Fruit fly (Drosophila melanogaster) whole organism, embryonic: Measurements from ENCODE around the gene CG31103.

Experiments
- B-H1 ChIP-seq: fragments of 200-800 bp; sonication (Bioruptor generic); IDR thresholded peaks from 3 replicates; pipeline ENCODE4 v1.3.6; 2022; ENCODE audit warnings: missing biosample characterization, missing genetic modification characterization
- Bdp1 ChIP-seq: fragments of 200-800 bp; sonication (Bioruptor generic); optimal IDR thresholded peaks from 3 replicates; lab custom pipeline; 2016; ENCODE audit warnings: missing biosample characterization, missing genetic modification characterization
- C15 ChIP-seq: fragments of 200-800 bp; sonication (Bioruptor generic); IDR thresholded peaks from 3 replicates; pipeline ENCODE4 v1.3.6; 2022; ENCODE audit warnings: missing biosample characterization, missing genetic modification characterization
- CG10431 ChIP-seq: fragments of 200-800 bp; sonication (Bioruptor generic); optimal IDR thresholded peaks from 3 replicates; lab custom pipeline; 2018; ENCODE audit warnings: missing biosample characterization, mild to moderate bottlenecking, missing genetic modification characterization
- CG11504 ChIP-seq: fragments of 200-800 bp; sonication (Bioruptor generic); optimal IDR thresholded peaks from 3 replicates; lab custom pipeline; 2019; ENCODE audit warnings: missing biosample characterization, mild to moderate bottlenecking, missing genetic modification characterization, moderate library complexity
- CG14710 ChIP-seq: fragments of 200-800 bp; sonication (Bioruptor generic); optimal IDR thresholded peaks from 3 replicates; lab custom pipeline; 2019; ENCODE audit warnings: missing biosample characterization, mild to moderate bottlenecking, missing genetic modification characterization, moderate library complexity
- CG17359 ChIP-seq: fragments of 200-800 bp; sonication (Bioruptor generic); optimal IDR thresholded peaks from 3 replicates; lab custom pipeline; 2018; ENCODE audit warnings: missing biosample characterization, mild to moderate bottlenecking, missing genetic modification characterization, moderate library complexity
- CG18011 ChIP-seq: fragments of 200-800 bp; sonication (Bioruptor generic); optimal IDR thresholded peaks from 2 replicates; lab custom pipeline; 2017; ENCODE audit warnings: missing biosample characterization, missing genetic modification characterization, mild to moderate bottlenecking, moderate library complexity, missing genotype
- CG2199 ChIP-seq: fragments of 200-800 bp; sonication (Bioruptor generic); IDR thresholded peaks from 3 replicates; pipeline ENCODE4 v1.3.6; 2022; ENCODE audit warnings: missing biosample characterization, missing genetic modification characterization
- CG3065 ChIP-seq: fragments of 200-800 bp; sonication (Bioruptor generic); optimal IDR thresholded peaks from 2 replicates; lab custom pipeline; 2016; ENCODE audit warnings: missing biosample characterization, missing genetic modification characterization
- CG31224 ChIP-seq: fragments of 200-800 bp; sonication (Bioruptor generic); IDR thresholded peaks from 2 replicates; pipeline ENCODE4 v1.3.6; 2022; ENCODE audit warnings: missing biosample characterization, missing genetic modification characterization
- CG32532 ChIP-seq: fragments of 200-800 bp; sonication (Bioruptor generic); IDR thresholded peaks from 2 replicates; pipeline ENCODE4 v1.3.6; 2022; ENCODE audit warnings: missing biosample characterization, missing genetic modification characterization
- CG3847 ChIP-seq: fragments of 200-800 bp; sonication (Bioruptor generic); IDR thresholded peaks from 2 replicates; pipeline ENCODE4 v1.3.6; 2022; ENCODE audit warnings: missing biosample characterization, missing genetic modification characterization
- CG4707 ChIP-seq: fragments of 200-800 bp; sonication (Bioruptor generic); optimal IDR thresholded peaks from 2 replicates; lab custom pipeline; 2018; ENCODE audit warnings: missing biosample characterization, mild to moderate bottlenecking, missing genetic modification characterization, moderate library complexity
- CG7786 ChIP-seq: fragments of 200-800 bp; sonication (Bioruptor generic); optimal IDR thresholded peaks from 2 replicates; lab custom pipeline; 2016; ENCODE audit warnings: missing biosample characterization, missing genetic modification characterization
- CG7987 ChIP-seq: fragments of 200-800 bp; sonication (Bioruptor generic); optimal IDR thresholded peaks from 2 replicates; lab custom pipeline; 2018; ENCODE audit warnings: missing biosample characterization, mild to moderate bottlenecking, missing genetic modification characterization, moderate library complexity
- CG8281 ChIP-seq: fragments of 200-800 bp; sonication (Bioruptor generic); optimal IDR thresholded peaks from 2 replicates; lab custom pipeline; 2018; ENCODE audit warnings: missing biosample characterization, mild to moderate bottlenecking, missing genetic modification characterization, moderate library complexity
- CG8290 ChIP-seq, 3 experiments: fragments of 200-800 bp; sonication (Bioruptor generic); optimal IDR thresholded peaks; 2 replicates each; lab custom pipeline; 2016 to 2019; ENCODE audit warnings: missing biosample characterization in 3 of 3, missing genetic modification characterization in 3 of 3, mild to moderate bottlenecking in 2 of 3, moderate library complexity in 1 of 3
- CG9215 ChIP-seq: fragments of 200-800 bp; sonication (Bioruptor generic); IDR thresholded peaks from 2 replicates; pipeline ENCODE4 v1.3.6; 2022; ENCODE audit warnings: missing biosample characterization, missing genetic modification characterization
- Dip3 ChIP-seq: fragments of 200-800 bp; sonication (Bioruptor generic); optimal IDR thresholded peaks from 3 replicates; lab custom pipeline; 2016; ENCODE audit warnings: missing biosample characterization, missing genetic modification characterization
- E2f1 ChIP-seq: fragments of 200-800 bp; sonication (Bioruptor generic); IDR thresholded peaks from 2 replicates; pipeline ENCODE4 v1.3.6; 2022; ENCODE audit warnings: missing biosample characterization, missing genetic modification characterization
- Gug ChIP-seq: fragments of 200-800 bp; sonication (Bioruptor generic); IDR thresholded peaks from 4 replicates; pipeline ENCODE4 v1.3.6; 2022; ENCODE audit warnings: missing biosample characterization, missing genetic modification characterization
- H15 ChIP-seq: fragments of 200-800 bp; sonication (Bioruptor generic); IDR thresholded peaks from 3 replicates; pipeline ENCODE4 v1.3.6; 2022; ENCODE audit warnings: missing biosample characterization, missing genetic modification characterization
- HmgZ ChIP-seq: fragments of 200-800 bp; sonication (Bioruptor generic); optimal IDR thresholded peaks from 2 replicates; lab custom pipeline; 2018; ENCODE audit warnings: missing biosample characterization, mild to moderate bottlenecking, missing genetic modification characterization
- Hmr ChIP-seq: fragments of 200-800 bp; sonication (Bioruptor generic); optimal IDR thresholded peaks from 3 replicates; lab custom pipeline; 2017; ENCODE audit warnings: mild to moderate bottlenecking, missing biosample characterization, missing genetic modification reagents, missing genetic modification characterization
- NFAT ChIP-seq: fragments of 200-800 bp; sonication (Bioruptor generic); IDR thresholded peaks from 2 replicates; pipeline ENCODE4 v1.3.6; 2022; ENCODE audit warnings: missing biosample characterization, missing genetic modification characterization
- NK7.1 ChIP-seq: fragments of 200-800 bp; sonication (Bioruptor generic); optimal IDR thresholded peaks from 3 replicates; lab custom pipeline; 2016; ENCODE audit warnings: missing biosample characterization, missing genetic modification characterization
- NfI ChIP-seq: fragments of 200-800 bp; sonication (Bioruptor generic); optimal IDR thresholded peaks from 3 replicates; lab custom pipeline; 2018; ENCODE audit warnings: missing biosample characterization, mild to moderate bottlenecking, missing genetic modification characterization, moderate library complexity
- Optix ChIP-seq: fragments of 200-800 bp; sonication (Bioruptor generic); IDR thresholded peaks from 3 replicates; pipeline ENCODE4 v1.3.6; 2022; ENCODE audit warnings: missing biosample characterization, missing genetic modification characterization
- Ssrp ChIP-seq: fragments of 200-800 bp; sonication (Bioruptor generic); optimal IDR thresholded peaks from 2 replicates; lab custom pipeline; 2018; ENCODE audit warnings: missing biosample characterization, mild to moderate bottlenecking, missing genetic modification characterization, moderate library complexity
- ase ChIP-seq: fragments of 200-800 bp; sonication (Bioruptor generic); IDR thresholded peaks from 3 replicates; pipeline ENCODE4 v1.3.6; 2022; ENCODE audit warnings: missing biosample characterization, missing genetic modification characterization
- chif ChIP-seq, 2 experiments: fragments of 200-800 bp; sonication (Bioruptor generic); optimal IDR thresholded peaks; 3 replicates each; lab custom pipeline; 2016; ENCODE audit warnings: missing biosample characterization in 2 of 2, missing genetic modification characterization in 2 of 2
- chm ChIP-seq: fragments of 200-800 bp; sonication (Bioruptor generic); IDR thresholded peaks from 2 replicates; pipeline ENCODE4 v1.3.6; 2022; ENCODE audit warnings: missing biosample characterization, missing genetic modification characterization
- dm ChIP-seq: fragments of 200-800 bp; sonication (Bioruptor generic); optimal IDR thresholded peaks from 3 replicates; lab custom pipeline; 2016; ENCODE audit warnings: missing biosample characterization, missing genetic modification characterization
- en ChIP-seq: fragments of 200-800 bp; sonication (Bioruptor generic); optimal IDR thresholded peaks from 2 replicates; lab custom pipeline; 2016; ENCODE audit warnings: missing biosample characterization, missing genetic modification characterization
- fd96Cb ChIP-seq: fragments of 200-800 bp; sonication (Bioruptor generic); optimal IDR thresholded peaks from 2 replicates; lab custom pipeline; 2018; ENCODE audit warnings: missing biosample characterization, mild to moderate bottlenecking, missing genetic modification characterization, moderate library complexity
- hth ChIP-seq: fragments of >200 bp; optimal IDR thresholded peaks from 2 replicates; lab custom pipeline; 2017; ENCODE audit warnings: inconsistent platforms
- jing ChIP-seq: fragments of 200-800 bp; sonication (Bioruptor generic); optimal IDR thresholded peaks from 2 replicates; lab custom pipeline; 2018; ENCODE audit warnings: missing biosample characterization, mild to moderate bottlenecking, missing genetic modification characterization
- lola ChIP-seq, 3 experiments: fragments of >200 bp in 2 of 3; fragments of 200-800 bp in 1 of 3; sonication (Bioruptor generic) in 1 of 3; optimal IDR thresholded peaks; 2 replicates each; lab custom pipeline; 2017 to 2019; ENCODE audit warnings: missing biosample characterization in 3 of 3, missing genetic modification characterization in 3 of 3, mild to moderate bottlenecking in 1 of 3, moderate library complexity in 1 of 3
- luna ChIP-seq: fragments of 200-800 bp; sonication (Bioruptor generic); optimal IDR thresholded peaks from 2 replicates; lab custom pipeline; 2016; ENCODE audit warnings: missing biosample characterization, missing genetic modification characterization
- maf-S ChIP-seq: fragments of 200-800 bp; sonication (Bioruptor generic); optimal IDR thresholded peaks from 2 replicates; lab custom pipeline; 2016; ENCODE audit warnings: missing biosample characterization, missing genetic modification characterization
- mld ChIP-seq: fragments of 200-800 bp; sonication (Bioruptor generic); IDR thresholded peaks from 3 replicates; pipeline ENCODE4 v1.3.6; 2022; ENCODE audit warnings: missing biosample characterization, missing genetic modification characterization; ENCODE audit not compliant: partially characterized antibody
- odd ChIP-seq: fragments of 200-800 bp; sonication (Bioruptor generic); optimal IDR thresholded peaks from 2 replicates; lab custom pipeline; 2017; ENCODE audit warnings: missing biosample characterization, mild to moderate bottlenecking, missing genetic modification characterization
- sim ChIP-seq: fragments of 200-800 bp; sonication (Bioruptor generic); IDR thresholded peaks from 2 replicates; pipeline ENCODE4 v1.3.6; 2022; ENCODE audit warnings: missing biosample characterization, missing genetic modification characterization
- slp2 ChIP-seq: fragments of 200-800 bp; sonication (Bioruptor generic); optimal IDR thresholded peaks from 2 replicates; lab custom pipeline; 2016; ENCODE audit warnings: missing biosample characterization, missing genetic modification characterization
- stwl ChIP-seq: fragments of 200-800 bp; sonication (Bioruptor generic); optimal IDR thresholded peaks from 3 replicates; lab custom pipeline; 2018; ENCODE audit warnings: missing biosample characterization, mild to moderate bottlenecking, missing genetic modification characterization, moderate library complexity
- twi ChIP-seq: fragments of 200-800 bp; optimal IDR thresholded peaks from 2 replicates; lab custom pipeline; 2019; ENCODE audit warnings: missing biosample characterization, mild to moderate bottlenecking, missing genetic modification characterization, moderate library complexity
- unc-4 ChIP-seq: fragments of 200-800 bp; sonication (Bioruptor generic); IDR thresholded peaks from 2 replicates; pipeline ENCODE4 v1.3.6; 2022; ENCODE audit warnings: missing biosample characterization, missing genetic modification characterization; ENCODE audit not compliant: partially characterized antibody
- usp ChIP-seq: fragments of >200 bp; optimal IDR thresholded peaks from 2 replicates; lab custom pipeline; 2017; ENCODE audit warnings: missing biosample characterization, missing genetic modification characterization
- wor ChIP-seq: fragments of 200-800 bp; sonication (Bioruptor generic); IDR thresholded peaks from 2 replicates; pipeline ENCODE4 v1.3.6; 2022; ENCODE audit warnings: missing biosample characterization, missing genetic modification characterization

The CG31103 gene

DNA sequence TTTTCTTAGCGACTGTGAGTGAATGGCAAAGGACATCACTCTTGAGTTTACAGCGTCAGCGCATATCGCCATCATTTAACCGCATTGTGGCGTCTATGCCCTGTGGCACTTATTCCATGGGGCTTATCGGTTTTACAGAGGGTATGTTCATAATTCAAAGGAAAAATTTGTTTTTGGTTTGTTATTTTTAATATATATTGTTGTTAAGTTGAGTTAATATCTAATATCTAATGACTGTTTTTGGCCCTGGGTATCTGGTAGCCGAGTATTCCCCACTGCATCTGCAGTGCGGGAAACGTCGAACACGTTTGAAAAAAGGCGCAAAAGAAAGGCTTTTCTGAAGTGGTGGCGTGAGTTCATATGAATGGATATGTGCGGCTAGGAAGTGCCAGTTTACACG, 40.6 kb upstream of the CG31103 start (continued):
- TF ChIP-seq unc-4 (GFP tag; lab: Robert Waterston, UW) = no peak
- TF ChIP-seq CG7786 (GFP tag; lab: Kevin White, UChicago) = peak; percentile 25
- peak; percentile 64; the same call in 2 of the 3 replicates for TF ChIP-seq ase (GFP tag; lab: Robert Waterston, UW)
- TF ChIP-seq NK7.1 (GFP tag; lab: Kevin White, UChicago) = no peak
- no peak for TF ChIP-seq CG2199 (GFP tag; lab: Robert Waterston, UW)
- no peak for TF ChIP-seq dm (GFP tag; lab: Kevin White, UChicago)
- TF ChIP-seq CG18011 (GFP tag; lab: Kevin White, UChicago) = no peak
- peak; percentile 70 to 86 for TF ChIP-seq chif (GFP tag; optimal IDR thresholded peaks at IDR 0.05; lab: Kevin White, UChicago)
- no peak for TF ChIP-seq CG7987 (GFP tag; lab: Kevin White, UChicago)
- TF ChIP-seq lola (GFP tag; optimal IDR thresholded peaks at IDR 0.05; lab: Kevin White, UChicago) = peak in 1 of 3 experiments; percentile 90
- no peak for TF ChIP-seq NFAT (GFP tag; lab: Robert Waterston, UW)
- TF ChIP-seq mld (GFP tag; lab: Robert Waterston, UW) = no peak
- peak; percentile 81 for TF ChIP-seq Ssrp (tag; lab: Kevin White, UChicago)
- no peak for TF ChIP-seq Hmr (GFP tag; lab: Kevin White, UChicago)
- no peak for TF ChIP-seq Dip3
- TF ChIP-seq jing (GFP tag; lab: Kevin White, UChicago) = peak; percentile 54
- TF ChIP-seq en (GFP tag; lab: Kevin White, UChicago) = no peak
- TF ChIP-seq CG32532 (GFP tag; lab: Robert Waterston, UW) = no peak
- no peak for TF ChIP-seq CG10431 (GFP tag; lab: Kevin White, UChicago)
- TF ChIP-seq twi (tag; lab: Kevin White, UChicago) = peak; percentile 79
- TF ChIP-seq Bdp1 (GFP tag; lab: Kevin White, UChicago) = peak; percentile 41
- no peak for TF ChIP-seq usp (GFP tag; lab: Kevin White, UChicago)
- TF ChIP-seq fd96Cb (tag; lab: Kevin White, UChicago) = peak; percentile 20
- 0 out of 4 replicates have a peak, but pooled peaks have one; percentile 15 for TF ChIP-seq Gug
- peak; percentile 56 for TF ChIP-seq CG3847 (GFP tag; lab: Robert Waterston, UW)
- TF ChIP-seq B-H1 (GFP tag; lab: Robert Waterston, UW) = no peak
- no peak for TF ChIP-seq slp2
- TF ChIP-seq CG14710 (tag; lab: Kevin White, UChicago) = peak; percentile 61
- TF ChIP-seq C15 = no peak
- TF ChIP-seq chm (GFP tag; lab: Robert Waterston, UW) = peak; percentile 83
- TF ChIP-seq sim (GFP tag; lab: Robert Waterston, UW) = no peak
- peak; percentile 83; the same call in 2 of the 3 replicates for TF ChIP-seq Optix
- TF ChIP-seq CG8290 (GFP tag; optimal IDR thresholded peaks at IDR 0.05; lab: Kevin White, UChicago) = no peak
- TF ChIP-seq CG8290 (tag; optimal IDR thresholded peaks at IDR 0.05; lab: Kevin White, UChicago) = peak; percentile 14 to 22
- TF ChIP-seq luna = no peak
- TF ChIP-seq CG4707 (GFP tag; lab: Kevin White, UChicago) = peak; percentile 43
- peak; percentile 58 for TF ChIP-seq E2f1 (GFP tag; lab: Robert Waterston, UW)
- TF ChIP-seq maf-S (GFP tag; lab: Kevin White, UChicago) = no peak
- peak; percentile 58 for TF ChIP-seq CG17359 (tag; lab: Kevin White, UChicago)
- peak; percentile 35; the same call in 1 of the 2 replicates for TF ChIP-seq wor (GFP tag; lab: Robert Waterston, UW)
- TF ChIP-seq H15 = peak; percentile 61; the same call in 1 of the 3 replicates
- TF ChIP-seq HmgZ (tag; lab: Kevin White, UChicago) = peak; percentile 9
- TF ChIP-seq CG3065 (GFP tag; lab: Kevin White, UChicago) = peak; percentile 46
- peak; percentile 45; the same call in 1 of the 2 replicates for TF ChIP-seq CG9215
- peak; percentile 9 for TF ChIP-seq stwl (tag; lab: Kevin White, UChicago)
- peak; percentile 34 for TF ChIP-seq NfI (GFP tag; lab: Kevin White, UChicago)
- no peak for TF ChIP-seq CG8281 (tag; lab: Kevin White, UChicago)
- no peak for TF ChIP-seq hth
- TF ChIP-seq CG11504 (tag; lab: Kevin White, UChicago) = peak; percentile 60
- TF ChIP-seq CG31224 (GFP tag; lab: Robert Waterston, UW) = 0 out of 2 replicates have a peak, but pooled peaks have one; percentile 33
- TF ChIP-seq odd (GFP tag; lab: Kevin White, UChicago) = peak; percentile 13
